Worm (Caenorhabditis elegans): Measurements from ENCODE around the gene mob-4.

mob-4 gene

ce11 chrIII:8227511-8227910 lies 2.6 kb downstream of the mob-4 start, which contains the start of gene fbxl-1 (continued):
- TF ChIP-seq dpl-1 (GFP tag; optimal IDR thresholded peaks at IDR 0.05) (peak; percentile 16), mdl-1 (tag; optimal IDR thresholded peaks at IDR 0.05) (peak; percentile 67 to 97), pha-4 (GFP tag; IDR thresholded peaks at IDR 0.05) (no peak; the same call in 1 of the 2 replicates), pha-4 (tag; optimal IDR thresholded peaks at IDR 0.05) (no peak), D1046.2 (GFP tag; IDR thresholded peaks at IDR 0.05) (no peak), ceh-32 (tag; optimal IDR thresholded peaks at IDR 0.05; ENCODE audit: poor library complexity) (no peak), mxl-2 (GFP tag; conservative IDR thresholded peaks at IDR 0.05) (no peak), ceh-20 (GFP tag; IDR thresholded peaks at IDR 0.05) (peak; percentile 80), mdt-29 (GFP tag; IDR thresholded peaks at IDR 0.05) (peak; percentile 45; the same call in 1 of the 2 replicates), nhr-42 (GFP tag; IDR thresholded peaks at IDR 0.05) (peak; percentile 41; the same call in 1 of the 2 replicates), arid-1 (GFP tag; conservative IDR thresholded peaks at IDR 0.05) (peak; percentile 64), sdz-12 (GFP tag; optimal IDR thresholded peaks at IDR 0.05) (no peak), gei-8 (GFP tag; optimal IDR thresholded peaks at IDR 0.05) (peak; percentile 5), daf-16 (GFP tag; optimal IDR thresholded peaks at IDR 0.05) (no peak), daf-16 (tag; optimal IDR thresholded peaks at IDR 0.05) (peak; percentile 64), zip-2 (tag; optimal IDR thresholded peaks at IDR 0.05) (no peak), hlh-30 (tag; optimal IDR thresholded peaks at IDR 0.05; ENCODE audit: insufficient read depth) (peak; percentile 99), F44E2.7 (GFP tag; IDR thresholded peaks at IDR 0.05) (no peak), egl-27 (tag; optimal IDR thresholded peaks at IDR 0.05) (no peak), nhr-48 (tag; optimal IDR thresholded peaks at IDR 0.05) (peak; percentile 31), attf-4 (tag; optimal IDR thresholded peaks at IDR 0.05) (no peak), pqm-1 (tag; optimal IDR thresholded peaks at IDR 0.05) (peak; percentile 15), set-16 (GFP tag; IDR thresholded peaks at IDR 0.05) (peak; percentile 89), Y75B8A.6 (GFP tag; IDR thresholded peaks at IDR 0.05) (no peak), mep-1 (tag; optimal IDR thresholded peaks at IDR 0.05) (peak; percentile 90), daf-19 (GFP tag; conservative IDR thresholded peaks at IDR 0.05) (no peak), lin-1 (GFP tag; IDR thresholded peaks at IDR 0.05) (0 out of 2 replicates have a peak, but pooled peaks have one; percentile 35), madf-5 (GFP tag; IDR thresholded peaks at IDR 0.05) (no peak), aha-1 (tag) (peak; percentile 92), nhr-6 (tag; optimal IDR thresholded peaks at IDR 0.05) (peak; percentile 76), F10B5.3 (tag; optimal IDR thresholded peaks at IDR 0.05) (no peak), dve-1 (tag; optimal IDR thresholded peaks at IDR 0.05; ENCODE audit: insufficient read depth) (peak; percentile 73), lir-3 (tag; optimal IDR thresholded peaks at IDR 0.05) (no peak), ztf-7 (tag; optimal IDR thresholded peaks at IDR 0.05) (peak; percentile 30), egl-43 (GFP tag; IDR thresholded peaks at IDR 0.05) (peak; percentile 79), nhr-76 (tag; optimal IDR thresholded peaks at IDR 0.05) (no peak), unc-62 (GFP tag; optimal IDR thresholded peaks at IDR 0.05 in 1 of 2) (peak in 1 of 2 experiments; percentile 99), unc-62 (tag; optimal IDR thresholded peaks at IDR 0.05) (no peak), mxl-3 (GFP tag; optimal IDR thresholded peaks at IDR 0.05) (peak; percentile 86), zfp-3 (GFP tag; conservative IDR thresholded peaks at IDR 0.05) (0 out of 2 replicates have a peak, but pooled peaks have one; percentile 11), lin-38 (GFP tag; IDR thresholded peaks at IDR 0.05) (peak; percentile 59)

- TF ChIP-seq unc-62 (GFP tag; optimal IDR thresholded peaks at IDR 0.05 in 1 of 2) (peak in 1 of 2 experiments; percentile 79), unc-62 (tag; optimal IDR thresholded peaks at IDR 0.05) (no peak), tra-1 (GFP tag; IDR thresholded peaks at IDR 0.05) (no peak), nhr-42 (GFP tag; IDR thresholded peaks at IDR 0.05) (0 out of 2 replicates have a peak, but pooled peaks have one; percentile 50)
Measured at ce11 chrIII:8228916-8229315, 4.0 kb downstream of the mob-4 start.
